Fruit fly (Drosophila melanogaster) Kc167 (cell line): ENCODE results near the gene CG8630.

Source experiments
- Myc ChIP-seq: fragments of >200 bp; optimal IDR thresholded peaks from 2 replicates; lab custom pipeline; 2017; ENCODE audit warnings: missing external identifiers
- Sin3A ChIP-seq: fragments of >200 bp; optimal IDR thresholded peaks from 2 replicates; lab custom pipeline; 2018; ENCODE audit warnings: missing external identifiers
- h ChIP-seq: fragments of >200 bp; optimal IDR thresholded peaks from 3 replicates; lab custom pipeline; 2018; ENCODE audit warnings: missing external identifiers
- insv ChIP-seq: fragments of >200 bp; optimal IDR thresholded peaks from 3 replicates; lab custom pipeline; 2018; ENCODE audit warnings: missing external identifiers
- psq ChIP-seq: fragments of >200 bp; optimal IDR thresholded peaks from 2 replicates; lab custom pipeline; 2017; ENCODE audit warnings: missing external identifiers
- ttk ChIP-seq: sonication (Bioruptor generic); optimal IDR thresholded peaks from 2 replicates; lab custom pipeline; 2017; ENCODE audit warnings: missing external identifiers

The CG8630 gene

DNA sequence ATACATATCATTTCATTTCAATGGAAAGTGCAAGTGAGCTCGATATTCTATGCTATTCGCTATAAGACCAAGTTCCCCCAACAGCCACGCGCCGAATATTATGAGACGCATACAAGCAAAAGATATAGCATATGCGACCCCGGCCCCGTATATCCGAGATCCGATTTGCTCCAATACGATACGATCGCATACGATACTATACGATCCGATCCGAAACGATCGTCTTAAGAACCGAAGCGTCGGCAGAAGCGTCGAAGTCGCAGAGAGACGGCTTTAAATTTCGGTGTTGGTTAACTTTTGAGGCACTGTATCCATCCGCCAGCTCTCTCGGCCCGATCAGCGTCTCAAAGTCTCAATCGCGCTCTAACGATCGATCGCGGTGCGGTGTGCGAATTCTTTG is at the start of gene CG8630:
Gene CG8630, plus strand, starts transcription at position 303 of the 400 bp plus-strand sequence.
- TF ChIP-seq h (lab: Kevin White, UChicago), result no peak
- no peak for TF ChIP-seq Myc (lab: Kevin White, UChicago)
- no peak for TF ChIP-seq Sin3A (lab: Kevin White, UChicago)
- no peak for TF ChIP-seq insv (lab: Kevin White, UChicago)
- no peak for TF ChIP-seq psq
- no peak for TF ChIP-seq ttk (lab: Kevin White, UChicago)

DNA sequence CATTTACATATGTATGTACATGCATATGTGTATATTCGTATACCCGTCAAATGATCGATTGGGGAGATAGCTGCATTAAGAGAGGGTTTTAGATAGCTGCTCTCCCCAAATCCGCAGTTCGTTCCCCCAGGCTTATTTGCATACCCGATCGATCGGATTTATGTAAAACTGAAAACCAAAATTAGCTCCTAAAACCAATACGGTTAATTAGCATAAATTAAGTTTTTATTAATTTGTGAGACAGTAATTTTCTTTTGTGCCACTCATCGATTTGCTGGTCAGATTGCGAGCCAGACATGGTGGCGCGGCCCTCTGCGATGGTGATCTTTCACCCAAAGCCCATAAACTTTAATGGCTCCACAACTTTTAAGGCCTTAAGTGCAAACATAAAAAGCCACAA is 48.3 kb upstream of the CG8630 start:
- TF ChIP-seq ttk (lab: Kevin White, UChicago) (no peak), insv (lab: Kevin White, UChicago) (no peak), Sin3A (lab: Kevin White, UChicago) (no peak), h (lab: Kevin White, UChicago) (no peak), Myc (lab: Kevin White, UChicago) (no peak), psq (no peak)

DNA sequence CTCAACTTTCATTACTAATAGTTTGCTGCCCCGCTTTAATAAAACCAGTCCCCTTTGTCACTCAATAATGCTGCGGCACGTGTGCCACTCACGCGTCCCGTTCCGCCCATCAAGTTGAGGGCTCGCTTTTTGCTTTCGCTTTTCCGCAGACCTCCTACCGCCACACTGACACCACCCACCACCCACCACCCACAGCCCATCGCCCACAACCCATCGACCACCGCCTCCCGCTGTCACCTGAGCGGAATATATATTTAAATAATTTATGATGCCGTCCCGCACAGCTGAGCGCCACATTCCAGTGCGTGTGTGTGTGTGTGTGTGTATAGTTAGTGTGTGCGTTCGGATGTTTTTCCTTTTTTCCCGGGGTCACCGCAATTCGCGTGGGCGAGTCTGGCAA is 37.8 kb upstream of the CG8630 start:
- TF ChIP-seq psq, result no peak
- TF ChIP-seq h (lab: Kevin White, UChicago), result no peak
- TF ChIP-seq Myc (lab: Kevin White, UChicago), result no peak
- TF ChIP-seq Sin3A (lab: Kevin White, UChicago), result no peak
- no peak for TF ChIP-seq ttk (lab: Kevin White, UChicago)
- no peak for TF ChIP-seq insv (lab: Kevin White, UChicago)

DNA sequence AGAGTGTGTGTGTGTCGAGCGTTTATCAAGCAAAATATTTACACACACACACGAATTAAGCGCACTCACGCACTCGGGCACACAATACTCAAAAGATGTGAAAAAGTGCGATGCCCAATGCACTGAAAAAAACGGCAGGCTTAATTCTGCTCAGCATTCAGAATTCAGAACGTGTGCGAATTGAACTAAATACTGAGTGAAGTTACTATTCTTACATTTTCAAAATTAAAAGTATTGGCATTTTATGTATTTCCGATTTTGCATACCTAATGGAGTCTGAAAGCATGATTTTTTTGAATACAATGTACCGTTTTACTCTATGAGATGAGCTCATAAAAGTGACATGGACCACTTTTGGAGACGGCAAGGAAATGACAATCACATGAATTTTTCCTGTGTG is 22.4 kb upstream of the CG8630 start:
- no peak for TF ChIP-seq Sin3A (lab: Kevin White, UChicago)

DNA sequence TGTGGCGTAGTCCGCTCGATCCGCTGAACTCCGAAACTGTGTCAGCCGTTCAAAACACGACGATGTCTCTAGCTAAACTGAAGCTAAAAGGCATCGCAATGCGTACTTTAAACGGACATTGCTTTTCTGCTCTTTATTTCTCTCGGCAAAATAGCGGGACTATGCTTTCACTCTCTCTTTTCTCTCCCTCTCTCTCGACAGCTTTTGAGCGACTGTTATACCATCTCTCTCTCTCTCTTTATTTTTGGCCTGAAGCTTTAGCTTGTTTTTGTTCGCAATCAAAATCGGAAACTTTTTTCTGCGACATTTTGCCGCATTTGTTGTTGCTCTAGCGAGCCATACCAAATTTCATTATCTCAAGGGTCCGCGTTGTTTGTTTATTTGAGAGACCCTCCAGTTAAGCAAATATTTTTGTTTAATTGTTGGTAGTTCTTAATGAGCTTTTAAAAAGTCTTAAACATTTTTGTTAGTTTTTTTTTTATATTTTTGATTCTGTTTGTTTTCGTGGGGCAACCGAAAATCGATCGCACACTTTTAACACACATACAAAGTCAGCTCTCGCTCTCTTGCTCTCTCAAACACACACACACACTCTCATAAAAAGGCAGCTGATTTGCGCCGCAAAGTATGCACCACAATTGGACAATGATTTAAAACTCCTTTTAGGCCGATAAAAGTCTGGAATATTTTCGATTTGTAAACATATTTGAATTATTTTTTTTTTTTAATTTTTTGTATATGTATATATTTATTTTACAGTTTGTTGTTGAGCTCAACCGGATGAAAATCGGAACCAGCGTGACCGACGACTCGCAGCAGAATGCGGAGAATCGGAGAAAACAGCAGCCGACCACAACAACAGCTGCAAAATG is 20.6 kb upstream of the CG8630 start, which contains the start of gene Ace:
Gene Ace, minus strand, starts transcription at position 822 of the 872 bp plus-strand sequence.
- TF ChIP-seq Sin3A (lab: Kevin White, UChicago) (no peak), Myc (lab: Kevin White, UChicago) (no peak), ttk (lab: Kevin White, UChicago) (no peak), h (lab: Kevin White, UChicago) (no peak), psq (no peak), insv (lab: Kevin White, UChicago) (no peak)

DNA sequence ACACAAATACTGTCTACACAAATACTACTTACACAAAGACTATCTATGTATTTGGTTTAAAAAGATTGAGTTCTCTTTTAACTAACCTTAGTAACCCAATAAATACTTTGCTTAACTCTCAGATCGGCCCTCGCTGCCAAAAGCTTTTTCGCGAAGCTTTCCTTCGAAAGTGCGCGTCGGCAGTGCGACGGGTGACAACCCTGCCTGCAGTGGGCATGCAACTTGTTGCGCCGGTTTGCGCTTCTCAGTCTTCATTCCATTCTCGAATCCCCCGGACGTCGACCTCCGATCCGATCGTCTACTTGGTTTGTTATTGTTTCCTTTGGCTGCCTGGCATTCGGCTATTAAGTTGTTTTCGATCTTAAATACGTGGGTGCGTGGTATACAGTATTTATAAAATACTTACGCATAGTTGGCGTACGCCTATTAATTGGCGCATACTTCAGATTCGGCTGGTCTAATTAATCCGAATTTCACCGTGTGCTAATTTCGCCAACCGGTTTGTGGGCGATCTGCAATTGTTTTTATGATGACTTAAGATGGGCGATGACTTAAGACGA is 19.3 kb upstream of the CG8630 start, which contains the start of gene CG11686:
Gene CG11686, plus strand, starts transcription at position 243 of the 560 bp plus-strand sequence.
- no peak for TF ChIP-seq ttk (lab: Kevin White, UChicago)
- no peak for TF ChIP-seq psq
- TF ChIP-seq h (lab: Kevin White, UChicago), result no peak
- TF ChIP-seq Sin3A (lab: Kevin White, UChicago), result no peak
- TF ChIP-seq Myc (lab: Kevin White, UChicago), result no peak
- no peak for TF ChIP-seq insv (lab: Kevin White, UChicago)

DNA sequence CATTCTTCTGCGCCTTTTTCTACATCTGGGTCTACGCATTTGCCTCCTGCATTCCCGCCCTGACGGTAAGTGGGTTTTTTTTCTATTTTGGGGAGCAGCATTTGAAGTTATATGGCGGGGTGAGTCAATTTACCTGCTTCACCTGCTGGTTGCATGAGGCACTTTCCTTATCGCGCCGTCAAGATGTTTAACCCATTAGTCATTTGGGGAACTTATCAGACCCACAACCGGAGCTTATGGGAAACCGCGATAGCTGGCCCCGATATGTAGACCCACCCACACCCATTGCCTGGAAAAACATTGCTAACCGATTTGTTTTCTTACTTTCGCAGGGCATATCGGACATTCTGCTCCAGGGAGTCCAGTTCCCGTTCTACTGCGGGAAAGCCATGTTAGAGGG is 17.8 kb upstream of the CG8630 start:
- no peak for TF ChIP-seq Myc (lab: Kevin White, UChicago)
- no peak for TF ChIP-seq ttk (lab: Kevin White, UChicago)

DNA sequence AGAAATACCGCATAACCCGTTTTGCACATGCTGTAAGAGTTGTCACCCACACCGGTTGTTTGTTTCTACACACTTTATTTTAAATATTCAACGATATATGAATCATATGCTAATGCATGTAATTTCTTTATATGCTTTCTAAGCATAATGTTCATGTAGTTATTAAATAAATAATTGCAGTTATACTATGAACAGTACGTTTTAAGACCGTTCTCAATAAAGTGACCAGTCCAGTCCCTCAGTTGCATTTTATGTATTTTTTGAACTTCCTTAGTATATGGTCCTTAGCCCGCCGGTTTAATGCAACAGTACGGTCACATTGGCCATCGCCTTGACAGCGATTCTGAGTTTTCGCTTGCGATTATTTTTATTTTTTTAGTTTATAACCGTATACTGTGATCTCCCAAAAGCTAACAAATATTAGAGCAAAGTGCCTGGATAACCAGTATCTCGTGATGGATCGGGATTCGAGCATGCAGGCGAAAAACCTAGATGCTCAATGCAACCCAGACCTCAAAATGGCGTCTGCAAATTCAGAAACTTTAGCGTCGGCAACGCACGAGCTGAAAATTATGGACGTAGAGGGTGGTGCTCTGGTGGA is 15.4 kb upstream of the CG8630 start, which contains the start of gene Ravus:
Gene Ravus, minus strand, starts transcription at position 1 of the 601 bp plus-strand sequence.
- no peak for TF ChIP-seq ttk (lab: Kevin White, UChicago)
- no peak for TF ChIP-seq Sin3A (lab: Kevin White, UChicago)
- TF ChIP-seq psq, result no peak

DNA sequence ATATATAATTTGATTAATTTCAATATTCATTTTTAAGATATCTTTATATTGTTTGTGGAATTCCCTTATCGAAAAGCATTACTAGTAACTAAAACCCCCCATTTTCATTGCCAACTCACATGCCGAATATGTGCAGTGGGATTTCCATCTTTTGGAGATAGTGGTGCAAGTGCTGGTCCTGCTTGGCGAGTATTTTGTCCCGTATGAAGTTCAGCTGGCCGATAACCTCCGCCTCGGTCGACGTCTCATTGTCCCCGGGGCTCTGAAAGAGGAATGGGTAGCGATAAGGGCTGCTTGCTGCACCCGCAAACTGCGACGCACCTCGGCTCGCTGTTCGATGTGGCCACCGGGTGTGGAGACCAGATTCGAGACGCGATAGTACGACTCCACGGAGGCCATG is 8.9 kb upstream of the CG8630 start:
- no peak for TF ChIP-seq ttk (lab: Kevin White, UChicago)

DNA sequence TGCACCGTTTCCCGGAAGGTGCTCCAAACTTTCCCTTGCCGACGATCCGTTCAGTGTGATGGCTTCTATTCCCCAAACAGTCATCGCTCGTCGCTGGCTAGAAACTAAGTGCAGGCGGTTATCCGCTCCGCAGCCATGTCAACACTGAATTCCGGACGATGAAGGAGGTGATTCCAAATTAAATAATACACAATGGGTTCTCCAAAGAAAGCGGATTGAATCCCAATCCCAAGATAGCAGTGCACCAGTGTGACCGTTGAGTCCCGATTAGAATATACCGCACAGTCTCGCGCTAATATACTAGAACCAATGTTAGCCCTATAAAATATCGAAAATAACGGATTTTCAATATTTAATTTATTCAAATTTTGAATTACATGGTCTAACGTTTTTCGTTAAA is 7.8 kb upstream of the CG8630 start, which contains the start of gene TBC1D5:
Gene TBC1D5, minus strand, starts transcription at position 254 of the 400 bp plus-strand sequence.
- TF ChIP-seq Myc (lab: Kevin White, UChicago), result no peak
- TF ChIP-seq ttk (lab: Kevin White, UChicago), result no peak
- no peak for TF ChIP-seq h (lab: Kevin White, UChicago)
- TF ChIP-seq insv (lab: Kevin White, UChicago), result no peak
- TF ChIP-seq psq, result no peak
- no peak for TF ChIP-seq Sin3A (lab: Kevin White, UChicago)

DNA sequence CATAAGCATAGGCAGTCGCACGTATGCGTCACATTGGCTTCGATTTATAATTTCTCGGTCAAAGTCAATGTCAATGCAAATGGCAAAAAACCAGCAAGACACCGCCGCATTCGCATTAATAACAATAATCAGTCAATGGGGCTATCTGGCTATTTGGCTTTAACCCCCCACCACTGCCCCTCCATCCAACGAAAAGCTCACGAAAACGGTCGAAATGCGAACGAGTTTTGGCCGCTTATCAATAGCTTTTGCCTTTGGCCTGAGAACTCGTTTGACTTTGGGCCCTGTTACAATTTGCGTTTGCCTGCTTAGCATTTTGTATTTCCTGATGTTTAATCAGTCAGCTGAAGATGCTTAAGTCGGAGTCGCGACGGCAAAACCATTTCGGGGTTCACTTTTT is 6.1 kb upstream of the CG8630 start:
- no peak for TF ChIP-seq Myc (lab: Kevin White, UChicago)
- no peak for TF ChIP-seq Sin3A (lab: Kevin White, UChicago)
- no peak for TF ChIP-seq ttk (lab: Kevin White, UChicago)
- no peak for TF ChIP-seq h (lab: Kevin White, UChicago)
- no peak for TF ChIP-seq insv (lab: Kevin White, UChicago)
- TF ChIP-seq psq, result no peak

DNA sequence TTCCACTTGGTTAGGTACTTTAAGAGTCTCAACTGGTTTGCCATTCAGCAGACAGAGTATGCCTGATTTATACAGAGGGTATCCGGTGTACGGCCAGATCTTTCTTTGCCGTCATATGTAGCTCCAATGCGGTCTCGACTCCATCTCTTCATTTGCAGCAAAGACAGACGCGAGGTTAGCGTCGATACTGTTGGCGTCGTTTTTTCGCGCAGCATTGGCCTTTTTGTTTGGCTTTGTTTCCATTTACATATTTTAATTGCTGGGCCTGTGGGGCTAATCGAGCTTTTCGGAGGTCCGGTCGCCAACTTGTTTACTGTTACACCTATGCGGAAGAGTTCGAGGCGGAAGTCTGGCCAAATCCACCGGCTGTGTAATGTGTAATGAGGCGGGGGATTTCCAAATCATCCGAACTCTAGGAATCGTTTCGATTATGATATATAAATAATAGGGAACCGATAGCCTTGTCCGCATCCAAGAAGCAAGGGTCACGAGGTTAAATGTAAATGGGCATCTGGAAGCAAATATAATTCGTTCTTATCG is 5.2 kb upstream of the CG8630 start:
- TF ChIP-seq insv (lab: Kevin White, UChicago) (no peak), Sin3A (lab: Kevin White, UChicago) (no peak), psq (no peak), h (lab: Kevin White, UChicago) (no peak), Myc (lab: Kevin White, UChicago) (no peak), ttk (lab: Kevin White, UChicago) (no peak)
